Comparison of ENCODE assay signal across 4 worm cellular contexts in genomic region chrX:6245499-6245898, ce11.
TF ChIP-seq lines count a peak whose summit lies in the region.

No protein-coding gene starts in this region.

TF ChIP-seq in whole organism, L1 larva, 84 proteins besides CTCF, POLR2A, EP300 and RAD21:
- TF ChIP-seq nhr-71 (tag; optimal IDR thresholded peaks at IDR 0.05; lab: Kevin White, UChicago) (peak; percentile 52), nhr-20 (tag; optimal IDR thresholded peaks at IDR 0.05; lab: Kevin White, UChicago) (peak; percentile 2), snu-23 (GFP tag; optimal IDR thresholded peaks at IDR 0.05; lab: Kevin White, UChicago) (no peak), ztf-11 (tag; optimal IDR thresholded peaks at IDR 0.05; lab: Kevin White, UChicago) (no peak), sox-4 (tag; optimal IDR thresholded peaks at IDR 0.05; lab: Kevin White, UChicago) (peak; percentile 43), dsc-1 (tag; optimal IDR thresholded peaks at IDR 0.05; lab: Kevin White, UChicago) (peak; percentile 59), tbx-2 (tag; optimal IDR thresholded peaks at IDR 0.05; lab: Kevin White, UChicago) (no peak), lin-14 (GFP tag; optimal IDR thresholded peaks at IDR 0.05; lab: Kevin White, UChicago) (peak; percentile 11), mef-2 (tag; optimal IDR thresholded peaks at IDR 0.05; lab: Kevin White, UChicago) (no peak), nhr-237 (tag; optimal IDR thresholded peaks at IDR 0.05; lab: Kevin White, UChicago) (no peak), nhr-47 (tag; optimal IDR thresholded peaks at IDR 0.05; lab: Kevin White, UChicago) (peak; percentile 39), pqm-1 (tag; optimal IDR thresholded peaks at IDR 0.05; lab: Kevin White, UChicago) (no peak), unc-30 (tag; optimal IDR thresholded peaks at IDR 0.05; lab: Kevin White, UChicago) (no peak), fkh-8 (tag; optimal IDR thresholded peaks at IDR 0.05; lab: Kevin White, UChicago) (peak; percentile 88)

TF ChIP-seq in whole organism, L2 larva, 48 proteins besides CTCF, POLR2A, EP300 and RAD21:
- peak; percentile 11 for TF ChIP-seq sma-9 (GFP tag; optimal IDR thresholded peaks at IDR 0.05; lab: Kevin White, UChicago)
- no peak for TF ChIP-seq sma-9 (tag; optimal IDR thresholded peaks at IDR 0.05; lab: Kevin White, UChicago)
- TF ChIP-seq lin-11 (tag; optimal IDR thresholded peaks at IDR 0.05; lab: Kevin White, UChicago) = peak; percentile 6
- peak; percentile 29 for TF ChIP-seq C34F6.9 (tag; optimal IDR thresholded peaks at IDR 0.05; lab: Kevin White, UChicago)
- TF ChIP-seq lin-39 (tag; optimal IDR thresholded peaks at IDR 0.05; lab: Kevin White, UChicago) = no peak
- TF ChIP-seq ztf-1 (GFP tag; conservative IDR thresholded peaks at IDR 0.05; lab: Robert Waterston, UW) = no peak
- TF ChIP-seq Y55F3AM.14 (GFP tag; optimal IDR thresholded peaks at IDR 0.05; lab: Kevin White, UChicago) = no peak
- no peak for TF ChIP-seq skn-1 (tag; optimal IDR thresholded peaks at IDR 0.05; lab: Kevin White, UChicago)
- TF ChIP-seq mdl-1 (tag; optimal IDR thresholded peaks at IDR 0.05; lab: Kevin White, UChicago) = no peak

TF ChIP-seq in whole organism, L3 larva, 47 proteins besides CTCF, POLR2A, EP300 and RAD21:
- no peak for TF ChIP-seq nhr-237 (tag; optimal IDR thresholded peaks at IDR 0.05; lab: Kevin White, UChicago)
- TF ChIP-seq pqm-1 (tag; optimal IDR thresholded peaks at IDR 0.05; lab: Kevin White, UChicago) = peak; percentile 13
- TF ChIP-seq pha-4 (tag; optimal IDR thresholded peaks at IDR 0.05; lab: Kevin White, UChicago) = peak; percentile 25
TF ChIP-seq in whole organism, L3 larva: peak in this region for 2.

TF ChIP-seq in whole organism, L4 larva, 104 proteins besides CTCF, POLR2A, EP300 and RAD21:
- no peak for TF ChIP-seq snpc-1.2 (GFP tag; IDR thresholded peaks at IDR 0.05; lab: Robert Waterston, UW)
- no peak for TF ChIP-seq zfp-2 (tag; optimal IDR thresholded peaks at IDR 0.05; lab: Kevin White, UChicago)
- TF ChIP-seq unc-62 (GFP tag; optimal IDR thresholded peaks at IDR 0.05 in 1 of 2; lab: Kevin White, UChicago) = no peak
- no peak for TF ChIP-seq unc-62 (tag; optimal IDR thresholded peaks at IDR 0.05; lab: Kevin White, UChicago)
- TF ChIP-seq F49E8.2 (tag; optimal IDR thresholded peaks at IDR 0.05; lab: Kevin White, UChicago; ENCODE audit: borderline replicate concordance) = no peak
- TF ChIP-seq fos-1 (tag; optimal IDR thresholded peaks at IDR 0.05; lab: Kevin White, UChicago) = no peak
- TF ChIP-seq nhr-6 (tag; optimal IDR thresholded peaks at IDR 0.05; lab: Kevin White, UChicago) = peak; percentile 13
- no peak for TF ChIP-seq zag-1 (tag; optimal IDR thresholded peaks at IDR 0.05; lab: Kevin White, UChicago)
- no peak for TF ChIP-seq hif-1 (tag; optimal IDR thresholded peaks at IDR 0.05; lab: Kevin White, UChicago)
- TF ChIP-seq ceh-20 (GFP tag; IDR thresholded peaks at IDR 0.05; lab: Robert Waterston, UW) = no peak
- no peak for TF ChIP-seq fkh-10 (GFP tag; optimal IDR thresholded peaks at IDR 0.05; lab: Kevin White, UChicago)
- no peak for TF ChIP-seq lin-29 (GFP tag; IDR thresholded peaks at IDR 0.05; lab: Robert Waterston, UW)
- TF ChIP-seq D1046.2 (GFP tag; IDR thresholded peaks at IDR 0.05; lab: Robert Waterston, UW) = no peak
- no peak for TF ChIP-seq lin-13 (GFP tag; optimal IDR thresholded peaks at IDR 0.05; lab: Kevin White, UChicago)
- TF ChIP-seq mxl-3 (GFP tag; optimal IDR thresholded peaks at IDR 0.05; lab: Kevin White, UChicago) = no peak
- no peak for TF ChIP-seq ceh-44 (GFP tag; IDR thresholded peaks at IDR 0.05; lab: Robert Waterston, UW)
- no peak for TF ChIP-seq ZK337.2 (GFP tag; IDR thresholded peaks at IDR 0.05; lab: Robert Waterston, UW)
- no peak for TF ChIP-seq daf-16 (GFP tag; optimal IDR thresholded peaks at IDR 0.05; lab: Kevin White, UChicago)
- TF ChIP-seq daf-16 (tag; optimal IDR thresholded peaks at IDR 0.05; lab: Kevin White, UChicago) = peak; percentile 2
- peak; percentile 41 for TF ChIP-seq dve-1 (tag; optimal IDR thresholded peaks at IDR 0.05; lab: Kevin White, UChicago; ENCODE audit: insufficient read depth)
- TF ChIP-seq dmd-9 (GFP tag; IDR thresholded peaks at IDR 0.05; lab: Robert Waterston, UW) = no peak
- TF ChIP-seq aha-1 (tag; lab: Kevin White, UChicago) = peak; percentile 73
- TF ChIP-seq ces-1 (GFP tag; optimal IDR thresholded peaks at IDR 0.05; lab: Kevin White, UChicago) = no peak
- peak in 1 of 2 experiments; percentile 12 for TF ChIP-seq lsy-2 (tag; optimal IDR thresholded peaks at IDR 0.05; lab: Kevin White, UChicago)
- no peak for TF ChIP-seq attf-4 (tag; optimal IDR thresholded peaks at IDR 0.05; lab: Kevin White, UChicago)
- TF ChIP-seq ceh-28 (tag; optimal IDR thresholded peaks at IDR 0.05; lab: Kevin White, UChicago) = no peak
- no peak for TF ChIP-seq jun-1 (tag; optimal IDR thresholded peaks at IDR 0.05; lab: Kevin White, UChicago)

Comparison
In these comparisons a context has a peak if more than half of its experiments do, and no peak if none do; other contexts are left out.
1. Of the 29 proteins assayed by ChIP-seq in both whole organism, L4 larva and whole organism, L1 larva: peak only in whole organism, L4 larva: aha-1; only in whole organism, L1 larva: none; in both: none; in neither: 27; mixed calls (peak in some experiments, not most) for 1.